Fruit fly (Drosophila melanogaster): ENCODE measurements around the gene bond.

- TF ChIP-seq Myb (GFP tag; optimal IDR thresholded peaks at IDR 0.05) (no peak), dimm (GFP tag; IDR thresholded peaks at IDR 0.05) (no peak), br (optimal IDR thresholded peaks at IDR 0.05) (no peak), Dp (GFP tag; optimal IDR thresholded peaks at IDR 0.05) (no peak), odd (GFP tag; optimal IDR thresholded peaks at IDR 0.05) (no peak)
Measured at dm6 chr3R:22562502-22562901, 12.0 kb downstream of the bond start, which contains the start of gene sit.

Measured in whole organism, embryonic.